Fruit fly (Drosophila melanogaster) whole organism, adult: ENCODE results near the gene Cyp4s3.

ENCODE experiments used
- CG11617 ChIP-seq: fragments of 200-800 bp; sonication (Bioruptor generic); optimal IDR thresholded peaks from 2 replicates; lab custom pipeline; 2017; ENCODE audit warnings: mild to moderate bottlenecking, missing biosample characterization, missing genetic modification reagents, missing genetic modification characterization
- CG12768 ChIP-seq: fragments of 200-800 bp; sonication (Bioruptor generic); optimal IDR thresholded peaks from 2 replicates; lab custom pipeline; 2017; ENCODE audit warnings: missing biosample characterization, missing genetic modification characterization, mild to moderate bottlenecking, moderate library complexity, missing genetic modification reagents
- CG14711 ChIP-seq: fragments of 200-800 bp; sonication (Bioruptor generic); optimal IDR thresholded peaks from 2 replicates; lab custom pipeline; 2018; ENCODE audit warnings: missing biosample characterization, mild to moderate bottlenecking, missing genetic modification characterization, moderate library complexity
- CG1620 ChIP-seq: fragments of 200-800 bp; sonication (Bioruptor generic); optimal IDR thresholded peaks from 2 replicates; lab custom pipeline; 2016; ENCODE audit warnings: missing biosample characterization, missing genetic modification characterization
- CG33017 ChIP-seq: fragments of 200-800 bp; sonication (Bioruptor generic); optimal IDR thresholded peaks from 2 replicates; lab custom pipeline; 2018; ENCODE audit warnings: missing biosample characterization, mild to moderate bottlenecking, missing genetic modification characterization, moderate library complexity
- CG5204 ChIP-seq: fragments of 200-800 bp; sonication (Bioruptor generic); optimal IDR thresholded peaks from 2 replicates; lab custom pipeline; 2016; ENCODE audit warnings: missing biosample characterization, missing genetic modification characterization
- CG7045 ChIP-seq: fragments of 200-800 bp; sonication (Bioruptor generic); optimal IDR thresholded peaks from 2 replicates; lab custom pipeline; 2017; ENCODE audit warnings: missing biosample characterization, mild to moderate bottlenecking, missing genetic modification characterization
- CG7101 ChIP-seq: fragments of 200-800 bp; sonication (Bioruptor generic); optimal IDR thresholded peaks from 2 replicates; lab custom pipeline; 2018; ENCODE audit warnings: missing biosample characterization, mild to moderate bottlenecking, missing genetic modification characterization, moderate library complexity
- Clk ChIP-seq: fragments of 200-800 bp; sonication (Bioruptor generic); optimal IDR thresholded peaks from 2 replicates; lab custom pipeline; 2017; ENCODE audit warnings: missing biosample characterization, missing genetic modification characterization
- Crg-1 ChIP-seq: fragments of 200-800 bp; sonication (Bioruptor generic); optimal IDR thresholded peaks from 2 replicates; lab custom pipeline; 2016; ENCODE audit warnings: missing biosample characterization, missing genetic modification characterization
- Hr96 ChIP-seq: fragments of 200-800 bp; sonication (Bioruptor generic); optimal IDR thresholded peaks from 2 replicates; lab custom pipeline; 2016; ENCODE audit warnings: missing biosample characterization, missing genetic modification characterization
- Mnt ChIP-seq: fragments of 200-800 bp; sonication (Bioruptor generic); optimal IDR thresholded peaks from 2 replicates; lab custom pipeline; 2016; ENCODE audit warnings: missing biosample characterization, mild to moderate bottlenecking, missing genetic modification characterization
- bab1 ChIP-seq: fragments of 200-800 bp; sonication (Bioruptor generic); optimal IDR thresholded peaks from 3 replicates; lab custom pipeline; 2019; ENCODE audit warnings: missing biosample characterization, mild to moderate bottlenecking, missing genetic modification characterization, moderate library complexity
- cic ChIP-seq: fragments of 200-800 bp; sonication (Bioruptor generic); optimal IDR thresholded peaks from 2 replicates; lab custom pipeline; 2017; ENCODE audit warnings: missing biosample characterization, mild to moderate bottlenecking, missing genetic modification characterization, moderate library complexity
- cnc ChIP-seq, 2 experiments: fragments of >200 bp; optimal IDR thresholded peaks; 2 replicates each; lab custom pipeline; 2017
- kay ChIP-seq: fragments of 200-800 bp; sonication (Bioruptor generic); peaks from one replicate; lab custom pipeline; 2016; ENCODE audit warnings: missing biosample characterization, missing genetic modification characterization, borderline replicate concordance
- ovo ChIP-seq: fragments of 200-800 bp; sonication (Bioruptor generic); optimal IDR thresholded peaks from 2 replicates; lab custom pipeline; 2016; ENCODE audit warnings: missing biosample characterization, missing genetic modification characterization
- pad ChIP-seq: fragments of 200-800 bp; sonication (Bioruptor generic); optimal IDR thresholded peaks from 3 replicates; lab custom pipeline; 2017; ENCODE audit warnings: missing biosample characterization, missing genetic modification characterization, mild to moderate bottlenecking, moderate library complexity, missing genetic modification reagents
- tj ChIP-seq: fragments of 200-800 bp; sonication (Bioruptor generic); optimal IDR thresholded peaks from 3 replicates; lab custom pipeline; 2017; ENCODE audit warnings: missing biosample characterization, mild to moderate bottlenecking, missing genetic modification characterization, moderate library complexity
- toe ChIP-seq: fragments of 200-800 bp; sonication (Bioruptor generic); optimal IDR thresholded peaks from 2 replicates; lab custom pipeline; 2016; ENCODE audit warnings: missing biosample characterization, missing genetic modification characterization

Cyp4s3 gene

DNA sequence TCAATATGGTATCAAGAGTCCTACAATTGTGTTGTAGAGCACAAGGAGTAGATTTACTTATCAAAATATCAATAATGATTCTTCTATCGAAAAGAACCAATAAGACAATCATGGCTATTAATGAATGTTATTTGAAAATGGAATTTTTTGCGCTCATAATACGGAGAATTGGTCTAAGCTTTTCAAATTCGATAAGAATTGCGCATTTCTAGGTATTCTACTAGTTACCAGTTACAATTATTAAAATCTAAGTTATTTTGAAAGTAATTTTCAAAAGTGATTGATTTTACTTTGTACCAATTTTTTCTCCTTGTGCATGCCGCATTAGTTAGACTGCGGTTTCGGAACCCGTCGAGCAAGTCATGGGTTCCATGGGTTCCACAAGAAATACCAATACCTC lies 46.2 kb downstream of the Cyp4s3 start:
- TF ChIP-seq CG12768 (GFP tag; lab: Kevin White, UChicago) (no peak), toe (GFP tag; lab: Kevin White, UChicago) (no peak), tj (GFP tag; lab: Kevin White, UChicago) (no peak), kay (GFP tag; lab: Kevin White, UChicago) (peak; percentile 0)

DNA sequence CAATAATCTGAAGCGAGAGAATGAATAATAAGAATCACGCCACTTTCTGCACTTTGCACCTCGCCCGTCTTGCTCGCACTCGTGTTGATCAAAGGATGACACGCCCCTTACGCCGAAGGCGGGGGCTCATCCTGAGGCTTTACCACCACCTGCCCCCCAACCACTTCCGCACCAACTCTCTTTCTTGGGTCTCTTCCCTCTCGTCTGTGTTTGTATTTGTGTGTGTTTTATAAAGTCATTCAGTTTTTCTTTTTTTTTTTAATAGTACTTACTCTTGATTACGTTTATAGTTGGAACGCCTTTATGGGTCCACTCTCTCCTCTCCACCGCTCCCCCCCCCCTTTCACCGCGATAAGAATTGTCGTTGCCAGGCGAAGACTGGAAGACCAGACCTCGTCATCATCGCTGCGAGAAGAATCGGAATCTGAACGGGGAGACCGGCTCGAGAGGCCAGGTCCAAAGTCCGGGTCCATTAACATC lies 46.9 kb downstream of the Cyp4s3 start:
- TF ChIP-seq bab1 (GFP tag; lab: Kevin White, UChicago): peak; percentile 98
- peak; percentile 82 for TF ChIP-seq pad
- TF ChIP-seq cic (GFP tag; lab: Kevin White, UChicago): peak; percentile 96
- TF ChIP-seq CG7045: peak; percentile 89
- peak; percentile 83 for TF ChIP-seq Hr96 (GFP tag; lab: Kevin White, UChicago)
- TF ChIP-seq CG11617 (GFP tag; lab: Kevin White, UChicago): peak; percentile 90
- peak; percentile 88 for TF ChIP-seq tj (GFP tag; lab: Kevin White, UChicago)
- TF ChIP-seq Mnt (GFP tag; lab: Kevin White, UChicago): peak; percentile 84
- TF ChIP-seq CG33017 (tag; lab: Kevin White, UChicago): peak; percentile 88
- TF ChIP-seq CG5204 (GFP tag; lab: Kevin White, UChicago): peak; percentile 66
- peak; percentile 95 for TF ChIP-seq kay (GFP tag; lab: Kevin White, UChicago)
- peak; percentile 75 for TF ChIP-seq ovo (GFP tag; lab: Kevin White, UChicago)
- TF ChIP-seq CG1620 (GFP tag; lab: Kevin White, UChicago): peak; percentile 80
- TF ChIP-seq Crg-1 (GFP tag; lab: Kevin White, UChicago): peak; percentile 88
- peak; percentile 64 for TF ChIP-seq toe (GFP tag; lab: Kevin White, UChicago)
- peak; percentile 71 for TF ChIP-seq Clk
- peak; percentile 95 for TF ChIP-seq CG7101 (tag; lab: Kevin White, UChicago)
- TF ChIP-seq CG12768 (GFP tag; lab: Kevin White, UChicago): peak; percentile 98
- peak; percentile 91 for TF ChIP-seq CG14711 (tag; lab: Kevin White, UChicago)
- no peak for TF ChIP-seq cnc (optimal IDR thresholded peaks at IDR 0.05; lab: Kevin White, UChicago)

DNA sequence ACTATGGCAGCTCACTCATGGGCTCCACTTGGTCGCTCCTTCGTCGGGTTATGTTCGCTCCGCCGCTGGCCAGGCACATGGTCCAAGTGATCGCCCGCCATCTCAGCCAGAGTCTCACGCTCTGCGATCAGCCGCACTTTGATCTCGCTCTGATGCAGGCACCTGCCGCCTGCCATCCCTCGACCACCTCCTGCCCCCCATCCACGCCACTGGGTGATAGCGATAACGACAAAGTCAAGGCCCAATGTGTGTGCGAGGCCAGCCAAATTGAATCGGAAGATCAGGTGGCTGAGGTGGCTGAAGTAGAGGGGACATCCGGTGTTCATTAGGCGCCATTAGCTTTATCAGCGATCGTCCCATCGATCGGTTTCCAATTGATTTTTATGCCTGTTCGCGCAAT lies 47.8 kb downstream of the Cyp4s3 start:
- TF ChIP-seq tj (GFP tag; lab: Kevin White, UChicago): peak; percentile 15
- TF ChIP-seq Mnt (GFP tag; lab: Kevin White, UChicago): peak; percentile 19
- no peak for TF ChIP-seq ovo (GFP tag; lab: Kevin White, UChicago)
- TF ChIP-seq CG12768 (GFP tag; lab: Kevin White, UChicago): peak; percentile 29

DNA sequence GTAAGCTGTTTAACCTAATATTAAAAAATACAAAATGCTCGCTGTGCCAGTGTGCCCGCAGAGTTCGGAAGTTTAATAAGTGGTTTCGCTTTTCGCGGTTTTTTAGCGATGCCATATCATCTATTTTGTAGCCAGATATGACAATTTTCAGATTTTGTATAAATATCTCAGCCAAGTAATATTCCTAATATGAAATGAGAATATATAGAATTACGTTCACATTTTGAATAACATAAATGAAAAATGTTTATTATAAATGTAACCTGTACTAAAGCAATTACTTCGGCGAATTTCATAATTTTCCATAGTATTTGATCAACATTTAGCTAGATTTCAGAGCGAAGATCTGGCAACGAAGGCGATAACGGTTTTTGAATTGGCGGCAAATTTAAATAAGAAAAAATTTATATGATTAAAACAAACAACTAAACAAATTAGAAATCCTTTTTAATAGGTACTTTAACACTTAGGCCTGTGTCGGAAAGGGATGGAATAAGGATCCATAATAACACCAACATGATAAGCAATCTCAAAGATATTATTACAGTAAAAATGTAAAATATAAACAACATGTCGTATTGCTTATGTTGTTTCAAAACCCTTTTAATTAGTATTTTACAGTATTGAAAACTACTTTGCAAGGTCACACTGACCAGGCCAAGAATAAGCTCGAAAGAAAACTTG lies 49.8 kb downstream of the Cyp4s3 start, which contains the start of the genes opm and dob:
Gene opm (minus strand): TSS at position 59 of the 684 bp plus-strand sequence.
Gene dob (plus strand): TSS at position 634 of the 684 bp plus-strand sequence.
- TF ChIP-seq Crg-1 (GFP tag; lab: Kevin White, UChicago): no peak
- no peak for TF ChIP-seq Hr96 (GFP tag; lab: Kevin White, UChicago)
- peak; percentile 11 for TF ChIP-seq pad
- TF ChIP-seq CG7045: no peak
- TF ChIP-seq bab1 (GFP tag; lab: Kevin White, UChicago): no peak
- TF ChIP-seq CG1620 (GFP tag; lab: Kevin White, UChicago): peak; percentile 27
- TF ChIP-seq CG14711 (tag; lab: Kevin White, UChicago): no peak
- TF ChIP-seq tj (GFP tag; lab: Kevin White, UChicago): no peak
- TF ChIP-seq kay (GFP tag; lab: Kevin White, UChicago): peak; percentile 77
- TF ChIP-seq CG7101 (tag; lab: Kevin White, UChicago): no peak
- TF ChIP-seq CG12768 (GFP tag; lab: Kevin White, UChicago): no peak
- TF ChIP-seq ovo (GFP tag; lab: Kevin White, UChicago): no peak
- TF ChIP-seq cic (GFP tag; lab: Kevin White, UChicago): no peak
- peak; percentile 1 for TF ChIP-seq CG5204 (GFP tag; lab: Kevin White, UChicago)
- TF ChIP-seq CG11617 (GFP tag; lab: Kevin White, UChicago): peak; percentile 22
- TF ChIP-seq Mnt (GFP tag; lab: Kevin White, UChicago): peak; percentile 14
- TF ChIP-seq toe (GFP tag; lab: Kevin White, UChicago): no peak
- no peak for TF ChIP-seq cnc (optimal IDR thresholded peaks at IDR 0.05; lab: Kevin White, UChicago)
- TF ChIP-seq Clk: no peak
- TF ChIP-seq CG33017 (tag; lab: Kevin White, UChicago): no peak

DNA sequence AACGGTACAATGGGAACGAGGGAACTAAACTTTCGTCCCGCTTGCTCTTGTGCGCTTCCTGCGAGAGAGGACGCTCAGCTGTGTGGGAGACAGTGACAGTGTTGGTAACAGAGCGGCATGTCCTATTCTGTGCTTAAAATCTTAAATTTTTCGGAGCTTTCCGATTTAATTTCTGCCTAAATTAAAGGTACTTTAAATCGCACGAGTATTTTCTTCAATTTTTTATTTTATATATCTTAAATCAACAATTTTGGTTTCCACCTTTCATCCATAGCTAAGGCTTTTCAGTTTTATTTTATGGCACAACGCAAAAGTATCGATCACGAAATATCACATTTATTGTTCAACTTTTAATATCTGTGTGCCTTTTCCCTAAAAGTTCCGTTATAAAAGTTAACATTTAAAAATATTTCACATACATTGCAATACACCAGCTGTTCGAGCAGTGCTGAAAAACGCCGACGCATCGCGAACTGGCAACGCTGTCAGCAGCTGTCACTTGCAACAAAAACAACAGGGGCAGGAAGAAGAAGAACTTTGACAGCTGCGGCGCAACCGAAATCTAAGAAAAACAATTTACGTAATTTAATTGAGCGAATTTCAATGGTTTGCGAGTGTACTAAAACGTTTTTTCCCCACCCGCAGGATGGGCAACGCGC lies 52.8 kb downstream of the Cyp4s3 start, which contains the start of the genes hiw and ND-B18:
Gene hiw (minus strand): TSS at position 26 of the 659 bp plus-strand sequence.
Gene ND-B18 (plus strand): TSS at position 330 of the 659 bp plus-strand sequence.
- TF ChIP-seq CG33017 (tag; lab: Kevin White, UChicago): no peak
- peak; percentile 42 for TF ChIP-seq ovo (GFP tag; lab: Kevin White, UChicago)
- TF ChIP-seq cnc (optimal IDR thresholded peaks at IDR 0.05; lab: Kevin White, UChicago): no peak
- peak; percentile 37 for TF ChIP-seq CG14711 (tag; lab: Kevin White, UChicago)
- no peak for TF ChIP-seq Hr96 (GFP tag; lab: Kevin White, UChicago)
- TF ChIP-seq Mnt (GFP tag; lab: Kevin White, UChicago): peak; percentile 53
- TF ChIP-seq CG7101 (tag; lab: Kevin White, UChicago): peak; percentile 51
- no peak for TF ChIP-seq kay (GFP tag; lab: Kevin White, UChicago)
- TF ChIP-seq CG5204 (GFP tag; lab: Kevin White, UChicago): peak; percentile 17
- no peak for TF ChIP-seq Clk
- peak; percentile 60 for TF ChIP-seq pad
- TF ChIP-seq cic (GFP tag; lab: Kevin White, UChicago): no peak
- TF ChIP-seq CG12768 (GFP tag; lab: Kevin White, UChicago): no peak
- TF ChIP-seq CG7045: no peak
- TF ChIP-seq toe (GFP tag; lab: Kevin White, UChicago): no peak
- peak; percentile 74 for TF ChIP-seq Crg-1 (GFP tag; lab: Kevin White, UChicago)
- TF ChIP-seq CG1620 (GFP tag; lab: Kevin White, UChicago): peak; percentile 74
- TF ChIP-seq tj (GFP tag; lab: Kevin White, UChicago): peak; percentile 67
- peak; percentile 80 for TF ChIP-seq bab1 (GFP tag; lab: Kevin White, UChicago)
- TF ChIP-seq CG11617 (GFP tag; lab: Kevin White, UChicago): peak; percentile 12
